Fruit fly (Drosophila melanogaster) whole organism, embryonic: ENCODE results near the gene Blos4.

Experiments
- B-H2 ChIP-seq: fragments of 200-800 bp; sonication (Bioruptor generic); optimal IDR thresholded peaks from 2 replicates; lab custom pipeline; 2018; ENCODE audit warnings: missing biosample characterization, mild to moderate bottlenecking, missing genetic modification characterization
- Blimp-1 ChIP-seq: fragments of 200-800 bp; sonication (Bioruptor generic); optimal IDR thresholded peaks from 3 replicates; lab custom pipeline; 2018; ENCODE audit warnings: missing biosample characterization, missing genetic modification characterization, mild to moderate bottlenecking, moderate library complexity, missing genetic modification reagents
- CG10209 ChIP-seq: fragments of 200-800 bp; sonication (Bioruptor generic); optimal IDR thresholded peaks from 3 replicates; lab custom pipeline; 2017; ENCODE audit warnings: missing biosample characterization, mild to moderate bottlenecking, missing genetic modification characterization, missing genetic modification reagents
- CG10462 ChIP-seq: fragments of 200-800 bp; sonication (Bioruptor generic); optimal IDR thresholded peaks from 2 replicates; lab custom pipeline; 2016; ENCODE audit warnings: missing biosample characterization, missing genetic modification characterization
- CG12659 ChIP-seq: fragments of 200-800 bp; sonication (Bioruptor generic); optimal IDR thresholded peaks from 3 replicates; lab custom pipeline; 2017; ENCODE audit warnings: mild to moderate bottlenecking, missing biosample characterization, missing genetic modification reagents, missing genetic modification characterization
- CG15011 ChIP-seq: fragments of 200-800 bp; sonication (Bioruptor generic); optimal IDR thresholded peaks from 3 replicates; lab custom pipeline; 2018; ENCODE audit warnings: missing biosample characterization, mild to moderate bottlenecking, missing genetic modification characterization
- CG17912 ChIP-seq: fragments of 200-800 bp; sonication (Bioruptor generic); optimal IDR thresholded peaks from 2 replicates; lab custom pipeline; 2018; ENCODE audit warnings: missing biosample characterization, mild to moderate bottlenecking, missing genetic modification characterization
- CG31365 ChIP-seq: fragments of 200-800 bp; sonication (Bioruptor generic); optimal IDR thresholded peaks from 2 replicates; lab custom pipeline; 2018; ENCODE audit warnings: missing biosample characterization, mild to moderate bottlenecking, missing genetic modification characterization
- CG33557 ChIP-seq: fragments of 200-800 bp; sonication (Bioruptor generic); optimal IDR thresholded peaks from 2 replicates; lab custom pipeline; 2019; ENCODE audit warnings: missing biosample characterization, mild to moderate bottlenecking, missing genetic modification characterization, moderate library complexity
- CG34376 ChIP-seq: fragments of 200-800 bp; sonication (Bioruptor generic); optimal IDR thresholded peaks from 2 replicates; lab custom pipeline; 2018; ENCODE audit warnings: missing biosample characterization, mild to moderate bottlenecking, missing genetic modification characterization
- CG6254 ChIP-seq: fragments of 200-800 bp; sonication (Bioruptor generic); optimal IDR thresholded peaks from 3 replicates; lab custom pipeline; 2017; ENCODE audit warnings: mild to moderate bottlenecking, missing biosample characterization, missing genetic modification reagents, missing genetic modification characterization
- CG6272 ChIP-seq: fragments of 200-800 bp; sonication (Bioruptor generic); IDR thresholded peaks from 2 replicates; pipeline ENCODE4 v1.3.6; 2022; ENCODE audit warnings: missing biosample characterization, missing genetic modification characterization
- CG6791 ChIP-seq: fragments of 200-800 bp; sonication (Bioruptor generic); IDR thresholded peaks from 3 replicates; pipeline ENCODE4 v1.3.6; 2022; ENCODE audit warnings: missing biosample characterization, missing genetic modification characterization; ENCODE audit not compliant: partially characterized antibody
- CG7357 ChIP-seq: fragments of 200-800 bp; sonication (Bioruptor generic); IDR thresholded peaks from 3 replicates; pipeline ENCODE4 v1.3.6; 2022; ENCODE audit warnings: missing biosample characterization, missing genetic modification characterization
- CG7786 ChIP-seq: fragments of 200-800 bp; sonication (Bioruptor generic); optimal IDR thresholded peaks from 2 replicates; lab custom pipeline; 2016; ENCODE audit warnings: missing biosample characterization, missing genetic modification characterization
- CG8478 ChIP-seq: fragments of >200 bp; optimal IDR thresholded peaks from 2 replicates; lab custom pipeline; 2018
- CG9727 ChIP-seq: fragments of 200-800 bp; sonication (Bioruptor generic); optimal IDR thresholded peaks from 3 replicates; lab custom pipeline; 2017; ENCODE audit warnings: missing biosample characterization, mild to moderate bottlenecking, missing genetic modification characterization
- Camta ChIP-seq: fragments of 200-800 bp; sonication (Bioruptor generic); optimal IDR thresholded peaks from 2 replicates; lab custom pipeline; 2016; ENCODE audit warnings: missing biosample characterization, missing genetic modification characterization
- CkIIα-i1 ChIP-seq: fragments of 200-800 bp; sonication (Bioruptor generic); IDR thresholded peaks from 2 replicates; pipeline ENCODE4 v1.3.6; 2022; ENCODE audit warnings: missing biosample characterization, missing genetic modification characterization
- D19B ChIP-seq: fragments of 200-800 bp; sonication (Bioruptor generic); optimal IDR thresholded peaks from 2 replicates; lab custom pipeline; 2017; ENCODE audit warnings: missing biosample characterization, mild to moderate bottlenecking, missing genetic modification characterization
- Fer1 ChIP-seq: fragments of 200-800 bp; sonication (Bioruptor generic); optimal IDR thresholded peaks from 2 replicates; lab custom pipeline; 2017; ENCODE audit warnings: missing biosample characterization, mild to moderate bottlenecking, missing genetic modification characterization
- Hand ChIP-seq: fragments of 200-800 bp; sonication (Bioruptor generic); optimal IDR thresholded peaks from 2 replicates; lab custom pipeline; 2017; ENCODE audit warnings: mild to moderate bottlenecking, missing biosample characterization, missing genetic modification reagents, missing genetic modification characterization
- Hsf ChIP-seq: fragments of 200-800 bp; sonication (Bioruptor generic); optimal IDR thresholded peaks from 3 replicates; lab custom pipeline; 2016; ENCODE audit warnings: missing biosample characterization, missing genetic modification characterization
- Lhr ChIP-seq: fragments of 200-800 bp; sonication (Bioruptor generic); optimal IDR thresholded peaks from 3 replicates; lab custom pipeline; 2017; ENCODE audit warnings: mild to moderate bottlenecking, missing biosample characterization, missing genetic modification reagents, missing genetic modification characterization
- Scr ChIP-seq: fragments of 200-800 bp; sonication (Bioruptor generic); IDR thresholded peaks from 2 replicates; pipeline ENCODE4 v1.3.6; 2022; ENCODE audit warnings: missing biosample characterization, missing genetic modification characterization; ENCODE audit not compliant: partially characterized antibody
- Spps ChIP-seq: fragments of 200-800 bp; sonication (Bioruptor generic); optimal IDR thresholded peaks from 2 replicates; lab custom pipeline; 2018; ENCODE audit warnings: missing biosample characterization, mild to moderate bottlenecking, missing genetic modification characterization
- Stat92E ChIP-seq, 3 experiments: fragments of >200 bp in 2 of 3; fragments of 200-800 bp in 1 of 3; sonication (Bioruptor generic) in 1 of 3; optimal IDR thresholded peaks; 2 replicates each; lab custom pipeline; 2017 to 2019; ENCODE audit warnings: missing biosample characterization in 3 of 3, missing genetic modification characterization in 3 of 3, mild to moderate bottlenecking in 1 of 3, moderate library complexity in 1 of 3
- Xbp1 ChIP-seq: fragments of 200-800 bp; sonication (Bioruptor generic); optimal IDR thresholded peaks from 3 replicates; lab custom pipeline; 2016; ENCODE audit warnings: missing biosample characterization, mild to moderate bottlenecking, missing genetic modification characterization
- abd-A ChIP-seq: fragments of 200-800 bp; sonication (Bioruptor generic); optimal IDR thresholded peaks from 3 replicates; lab custom pipeline; 2019; ENCODE audit warnings: missing biosample characterization, mild to moderate bottlenecking, missing genetic modification characterization, moderate library complexity
- crol ChIP-seq: fragments of 200-800 bp; sonication (Bioruptor generic); IDR thresholded peaks from 2 replicates; pipeline ENCODE4 v1.3.6; 2022; ENCODE audit warnings: missing biosample characterization, missing genetic modification characterization
- dan ChIP-seq: fragments of 200-800 bp; sonication (Bioruptor generic); IDR thresholded peaks from 2 replicates; pipeline ENCODE4 v1.3.6; 2022; ENCODE audit warnings: missing biosample characterization, missing genetic modification characterization
- dm ChIP-seq: fragments of 200-800 bp; sonication (Bioruptor generic); optimal IDR thresholded peaks from 3 replicates; lab custom pipeline; 2016; ENCODE audit warnings: missing biosample characterization, missing genetic modification characterization
- eyg ChIP-seq: fragments of 200-800 bp; sonication (Bioruptor generic); optimal IDR thresholded peaks from 3 replicates; lab custom pipeline; 2016; ENCODE audit warnings: missing biosample characterization, missing genetic modification characterization
- ftz-f1 ChIP-seq: fragments of 200-800 bp; sonication (Bioruptor generic); optimal IDR thresholded peaks from 2 replicates; lab custom pipeline; 2016; ENCODE audit warnings: missing biosample characterization, missing genetic modification characterization
- fu2 ChIP-seq: fragments of 200-800 bp; sonication (Bioruptor generic); optimal IDR thresholded peaks from 2 replicates; lab custom pipeline; 2016; ENCODE audit warnings: missing biosample characterization, missing genetic modification characterization
- her ChIP-seq: fragments of 200-800 bp; sonication (Bioruptor generic); optimal IDR thresholded peaks from 2 replicates; lab custom pipeline; 2016; ENCODE audit warnings: missing biosample characterization, missing genetic modification characterization
- jumu ChIP-seq: fragments of 200-800 bp; sonication (Bioruptor generic); optimal IDR thresholded peaks from 3 replicates; lab custom pipeline; 2016; ENCODE audit warnings: missing biosample characterization, missing genetic modification characterization
- lab ChIP-seq: fragments of 200-800 bp; sonication (Bioruptor generic); optimal IDR thresholded peaks from 3 replicates; lab custom pipeline; 2017; ENCODE audit warnings: missing biosample characterization, missing genetic modification characterization, mild to moderate bottlenecking, moderate library complexity, missing genetic modification reagents
- lmd ChIP-seq: fragments of 200-800 bp; sonication (Bioruptor generic); IDR thresholded peaks from 2 replicates; pipeline ENCODE4 v1.3.6; 2022; ENCODE audit warnings: missing biosample characterization, missing genetic modification characterization
- lov ChIP-seq, 2 experiments: fragments of 200-800 bp in 1 of 2; fragments of >200 bp in 1 of 2; sonication (Bioruptor generic) in 1 of 2; IDR thresholded peaks in 1 of 2; optimal IDR thresholded peaks in 1 of 2; 2 replicates in 1 of 2; 3 replicates in 1 of 2; pipeline versions ENCODE4 v1.3.6 to Lab custom; 2017 to 2022; ENCODE audit warnings: missing biosample characterization in 1 of 2, missing genetic modification characterization in 1 of 2
- maf-S ChIP-seq: fragments of 200-800 bp; sonication (Bioruptor generic); optimal IDR thresholded peaks from 2 replicates; lab custom pipeline; 2016; ENCODE audit warnings: missing biosample characterization, missing genetic modification characterization
- oc ChIP-seq: fragments of 200-800 bp; sonication (Bioruptor generic); optimal IDR thresholded peaks from 2 replicates; lab custom pipeline; 2018; ENCODE audit warnings: missing biosample characterization, mild to moderate bottlenecking, missing genetic modification characterization, moderate library complexity
- sd ChIP-seq: fragments of 200-800 bp; sonication (Bioruptor generic); optimal IDR thresholded peaks from 3 replicates; lab custom pipeline; 2018; ENCODE audit warnings: missing biosample characterization, mild to moderate bottlenecking, missing genetic modification characterization, moderate library complexity
- slou ChIP-seq: fragments of 200-800 bp; sonication (Bioruptor generic); optimal IDR thresholded peaks from 3 replicates; lab custom pipeline; 2016; ENCODE audit warnings: missing biosample characterization, missing genetic modification characterization
- slp2 ChIP-seq: fragments of 200-800 bp; sonication (Bioruptor generic); optimal IDR thresholded peaks from 2 replicates; lab custom pipeline; 2016; ENCODE audit warnings: missing biosample characterization, missing genetic modification characterization
- tin ChIP-seq: fragments of 200-800 bp; sonication (Bioruptor generic); optimal IDR thresholded peaks from 3 replicates; lab custom pipeline; 2016; ENCODE audit warnings: missing biosample characterization, missing genetic modification characterization
- tio ChIP-seq: fragments of 200-800 bp; sonication (Bioruptor generic); optimal IDR thresholded peaks from 2 replicates; lab custom pipeline; 2017; ENCODE audit warnings: missing biosample characterization, missing genetic modification characterization, inconsistent platforms
- vnd ChIP-seq: fragments of 200-800 bp; sonication (Bioruptor generic); IDR thresholded peaks from 3 replicates; pipeline ENCODE4 v1.3.6; 2022; ENCODE audit warnings: missing biosample characterization, missing genetic modification characterization; ENCODE audit not compliant: partially characterized antibody
- wek ChIP-seq: fragments of 200-800 bp; sonication (Bioruptor generic); optimal IDR thresholded peaks from 3 replicates; lab custom pipeline; 2018; ENCODE audit warnings: missing biosample characterization, mild to moderate bottlenecking, missing genetic modification characterization, moderate library complexity
- zfh2 ChIP-seq: fragments of 200-800 bp; sonication (Bioruptor generic); optimal IDR thresholded peaks from 2 replicates; lab custom pipeline; 2016; ENCODE audit warnings: missing biosample characterization, missing genetic modification characterization

Blos4 gene

DNA sequence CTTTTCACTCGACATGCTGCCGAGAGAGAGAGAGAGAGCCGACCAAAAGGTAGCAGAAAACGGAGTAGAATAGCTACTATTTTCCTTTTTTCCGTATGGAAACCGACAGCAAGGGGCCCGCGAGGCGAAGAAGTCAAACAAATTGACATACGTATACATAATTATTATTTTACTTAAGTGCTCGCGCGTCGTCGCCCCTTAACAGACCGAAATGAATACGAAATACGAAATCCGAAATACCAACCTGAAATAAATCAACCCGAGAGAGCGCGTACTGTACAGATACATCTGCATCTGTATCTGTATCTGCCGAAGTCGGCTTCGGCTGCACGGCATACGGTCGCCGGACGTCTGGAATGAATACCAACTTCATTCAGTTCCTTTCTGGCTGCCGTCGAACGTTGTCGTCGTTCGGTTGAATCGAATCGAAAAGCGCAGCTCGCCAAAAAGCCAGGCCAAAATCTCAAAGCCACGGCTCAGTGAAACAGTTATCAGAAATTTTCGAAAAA lies 21.3 kb upstream of the Blos4 start (continued):
- TF ChIP-seq jumu (GFP tag; lab: Kevin White, UChicago) (no peak), ftz-f1 (GFP tag; lab: Kevin White, UChicago) (peak; percentile 64), fu2 (GFP tag; lab: Kevin White, UChicago) (no peak), CG10462 (no peak), abd-A (tag; lab: Kevin White, UChicago) (peak; percentile 100), Hand (GFP tag; lab: Kevin White, UChicago) (no peak), CG8478 (lab: Kevin White, UChicago) (no peak), slou (GFP tag; lab: Kevin White, UChicago) (no peak), vnd (GFP tag; lab: Robert Waterston, UW) (no peak), oc (tag; lab: Kevin White, UChicago) (peak; percentile 68), eyg (GFP tag; lab: Kevin White, UChicago) (no peak), her (GFP tag; lab: Kevin White, UChicago) (peak; percentile 41), zfh2 (GFP tag; lab: Kevin White, UChicago) (peak; percentile 17), CG9727 (GFP tag; lab: Kevin White, UChicago) (no peak), maf-S (no peak), lov (optimal IDR thresholded peaks at IDR 0.05; lab: Kevin White, UChicago) (no peak), lov (GFP tag; IDR thresholded peaks at IDR 0.05; lab: Robert Waterston, UW) (peak; percentile 75; the same call in 2 of the 3 replicates), dm (GFP tag; lab: Kevin White, UChicago) (no peak), CG12659 (GFP tag; lab: Kevin White, UChicago) (peak; percentile 40), dan (GFP tag; lab: Robert Waterston, UW) (no peak), slp2 (GFP tag; lab: Kevin White, UChicago) (peak; percentile 7), CG10209 (peak; percentile 31), lmd (GFP tag; lab: Robert Waterston, UW) (no peak), CG7786 (GFP tag; lab: Kevin White, UChicago) (no peak), tio (no peak), wek (no peak), CG6791 (peak; percentile 52; the same call in 1 of the 3 replicates), lab (GFP tag; lab: Kevin White, UChicago) (peak; percentile 73), Xbp1 (GFP tag; lab: Kevin White, UChicago) (peak; percentile 3), CG34376 (peak; percentile 56), Hsf (GFP tag; lab: Kevin White, UChicago) (no peak), CG7357 (no peak), crol (GFP tag; lab: Robert Waterston, UW) (peak; percentile 83), sd (tag; lab: Kevin White, UChicago) (peak; percentile 97), CG6272 (GFP tag; lab: Robert Waterston, UW) (peak; percentile 5; the same call in 1 of the 2 replicates), Blimp-1 (no peak), B-H2 (GFP tag; lab: Kevin White, UChicago) (peak; percentile 64), Stat92E (GFP tag; optimal IDR thresholded peaks at IDR 0.05; lab: Kevin White, UChicago) (peak in 1 of 3 experiments; percentile 68), CG17912 (GFP tag; lab: Kevin White, UChicago) (no peak), Spps (no peak), CG31365 (no peak), tin (GFP tag; lab: Kevin White, UChicago) (no peak), D19B (GFP tag; lab: Kevin White, UChicago) (no peak), Lhr (GFP tag; lab: Kevin White, UChicago) (no peak), Fer1 (peak; percentile 51), Scr (no peak), CG15011 (peak; percentile 19), Camta (GFP tag; lab: Kevin White, UChicago) (peak; percentile 6), CG6254 (GFP tag; lab: Kevin White, UChicago) (peak; percentile 35), CkIIα-i1 (GFP tag; lab: Robert Waterston, UW) (no peak), CG33557 (peak; percentile 33)
